Worm (Caenorhabditis elegans) whole organism, L4/young adult: ENCODE measurements around the gene Y32B12C.1.

Experiments
- W03F9.2 ChIP-seq: fragments of 150-350 bp; optimal IDR thresholded peaks from 2 replicates; lab custom pipeline; 2014; ENCODE audit warnings: missing biosample characterization, missing genetic modification characterization
- him-1 ChIP-seq: sonication (generic microtip); optimal IDR thresholded peaks from 2 replicates; lab custom pipeline; 2016; ENCODE audit warnings: missing genotype, missing genetic modification reagents, missing genetic modification characterization, missing compliant biosample characterization

- TF ChIP-seq him-1 (tag; lab: Kevin White, UChicago) (no peak), W03F9.2 (tag; lab: Kevin White, UChicago) (no peak)
These were observed 31.8 kb downstream of the Y32B12C.1 start, which contains the start of gene srw-76 for ce11 chrV:16638204-16638603.
